Worm (Caenorhabditis elegans) whole organism, early embryonic: ENCODE data around the gene C05B5.2.

Experiments
- B0310.2 ChIP-seq: sonication (generic microtip); optimal IDR thresholded peaks from 2 replicates; lab custom pipeline; 2016; ENCODE audit warnings: mild to moderate bottlenecking, missing genetic modification characterization, missing compliant biosample characterization
- tbx-11 ChIP-seq: fragments of 200-800 bp; sonication (Bioruptor generic); IDR thresholded peaks from 2 replicates; pipeline ENCODE4 v1.3.6; 2022; ENCODE audit warnings: missing genetic modification characterization, missing compliant biosample characterization

- no peak for TF ChIP-seq B0310.2 (tag; lab: Kevin White, UChicago)
- no peak for TF ChIP-seq tbx-11 (GFP tag; lab: Robert Waterston, UW)
Observed at ce11 chrIII:10006734-10007348, 6.5 kb upstream of the C05B5.2 start, which contains the start of gene C05B5.8.
